Fruit fly (Drosophila melanogaster) whole organism, prepupa: Measurements from ENCODE around the gene CG43750.
A peak's percentile ranks its signal among the peaks of the same experiment; 100 is the strongest.

ENCODE experiments used
- CG10631 ChIP-seq: fragments of 200-800 bp; sonication (Bioruptor generic); optimal IDR thresholded peaks from 2 replicates; lab custom pipeline; 2016; ENCODE audit warnings: missing biosample characterization, missing genetic modification characterization
- CG10669 ChIP-seq: fragments of 200-800 bp; sonication (Bioruptor generic); optimal IDR thresholded peaks from 3 replicates; lab custom pipeline; 2018; ENCODE audit warnings: missing biosample characterization, mild to moderate bottlenecking, missing genetic modification characterization, moderate library complexity
- CG11294 ChIP-seq: fragments of 200-800 bp; sonication (Bioruptor generic); IDR thresholded peaks from 2 replicates; pipeline ENCODE4 v1.3.6; 2022; ENCODE audit warnings: missing biosample characterization, missing genetic modification characterization
- CG11902 ChIP-seq: fragments of 200-800 bp; sonication (Bioruptor generic); optimal IDR thresholded peaks from 3 replicates; lab custom pipeline; 2016; ENCODE audit warnings: missing biosample characterization, missing genetic modification characterization
- CG15336 ChIP-seq: fragments of 200-800 bp; sonication (Bioruptor generic); IDR thresholded peaks from 2 replicates; pipeline ENCODE4 v1.3.6; 2022; ENCODE audit warnings: missing biosample characterization, missing genetic modification characterization
- CG1621 ChIP-seq: fragments of 200-800 bp; sonication (Bioruptor generic); optimal IDR thresholded peaks from 3 replicates; lab custom pipeline; 2018; ENCODE audit warnings: missing biosample characterization, mild to moderate bottlenecking, missing genetic modification characterization
- CG3032 ChIP-seq: fragments of 200-800 bp; optimal IDR thresholded peaks from 2 replicates; lab custom pipeline; 2019; ENCODE audit warnings: missing biosample characterization, mild to moderate bottlenecking, missing genetic modification characterization, moderate library complexity
- CG31627 ChIP-seq: fragments of 200-800 bp; sonication (Bioruptor generic); optimal IDR thresholded peaks from 3 replicates; lab custom pipeline; 2016; ENCODE audit warnings: missing biosample characterization, missing genetic modification characterization
- CG32006 ChIP-seq: fragments of 200-800 bp; sonication (Bioruptor generic); optimal IDR thresholded peaks from 3 replicates; lab custom pipeline; 2017; ENCODE audit warnings: missing biosample characterization, mild to moderate bottlenecking, missing genetic modification characterization
- CG34406 ChIP-seq: fragments of 200-800 bp; sonication (Bioruptor generic); optimal IDR thresholded peaks from 3 replicates; lab custom pipeline; 2016; ENCODE audit warnings: missing biosample characterization, missing genetic modification characterization
- CG4318 ChIP-seq: fragments of 200-800 bp; sonication (Bioruptor generic); optimal IDR thresholded peaks from 3 replicates; lab custom pipeline; 2017; ENCODE audit warnings: missing biosample characterization, mild to moderate bottlenecking, missing genetic modification characterization
- CG6276 ChIP-seq: fragments of 200-800 bp; sonication (Bioruptor generic); optimal IDR thresholded peaks from 2 replicates; lab custom pipeline; 2017; ENCODE audit warnings: missing biosample characterization, mild to moderate bottlenecking, missing genetic modification characterization
- CG6792 ChIP-seq: fragments of 200-800 bp; sonication (Bioruptor generic); optimal IDR thresholded peaks from 3 replicates; lab custom pipeline; 2016; ENCODE audit warnings: missing biosample characterization, missing genetic modification characterization
- CG6854 ChIP-seq: fragments of 200-800 bp; sonication (Bioruptor generic); optimal IDR thresholded peaks from 2 replicates; lab custom pipeline; 2017; ENCODE audit warnings: missing biosample characterization, mild to moderate bottlenecking, missing genetic modification characterization
- CG7368 ChIP-seq: fragments of 200-800 bp; sonication (Bioruptor generic); optimal IDR thresholded peaks from 3 replicates; lab custom pipeline; 2016; ENCODE audit warnings: missing biosample characterization, missing genetic modification characterization
- CG8119 ChIP-seq: fragments of 200-800 bp; sonication (Bioruptor generic); IDR thresholded peaks from 3 replicates; pipeline ENCODE4 v1.3.6; 2022; ENCODE audit warnings: missing biosample characterization, missing genetic modification characterization
- CG8319 ChIP-seq: fragments of 200-800 bp; sonication (Bioruptor generic); optimal IDR thresholded peaks from 3 replicates; lab custom pipeline; 2016; ENCODE audit warnings: missing biosample characterization, missing genetic modification characterization
- CG8632 ChIP-seq: fragments of 200-800 bp; sonication (Bioruptor generic); optimal IDR thresholded peaks from 3 replicates; lab custom pipeline; 2016; ENCODE audit warnings: missing biosample characterization, missing genetic modification characterization
- Eip75B ChIP-seq: fragments of 200-800 bp; sonication (Bioruptor generic); optimal IDR thresholded peaks from 3 replicates; lab custom pipeline; 2016; ENCODE audit warnings: missing biosample characterization, missing genetic modification characterization
- Eip78C ChIP-seq: fragments of 200-800 bp; sonication (Bioruptor generic); peaks from one replicate; lab custom pipeline; 2016; ENCODE audit warnings: missing biosample characterization, missing genetic modification characterization
- Eip93F ChIP-seq: fragments of 200-800 bp; sonication (Bioruptor generic); optimal IDR thresholded peaks from 2 replicates; lab custom pipeline; 2016; ENCODE audit warnings: missing biosample characterization, mild to moderate bottlenecking, missing genetic modification characterization
- Ets21C ChIP-seq: fragments of 200-800 bp; sonication (Bioruptor generic); optimal IDR thresholded peaks from 3 replicates; lab custom pipeline; 2016; ENCODE audit warnings: missing biosample characterization, missing genetic modification characterization
- Ets96B ChIP-seq: fragments of 200-800 bp; optimal IDR thresholded peaks from 2 replicates; lab custom pipeline; 2019; ENCODE audit warnings: missing biosample characterization, mild to moderate bottlenecking, missing genetic modification characterization, moderate library complexity
- Gug ChIP-seq: fragments of 200-800 bp; sonication (Bioruptor generic); IDR thresholded peaks from 2 replicates; pipeline ENCODE4 v1.3.6; 2022; ENCODE audit warnings: missing biosample characterization, missing genetic modification characterization
- Hr38 ChIP-seq: sonication (Bioruptor generic); optimal IDR thresholded peaks from 2 replicates; lab custom pipeline; 2016; ENCODE audit warnings: missing biosample characterization, missing genetic modification characterization
- Hr39 ChIP-seq: fragments of 200-800 bp; sonication (Bioruptor generic); optimal IDR thresholded peaks from 2 replicates; lab custom pipeline; 2016; ENCODE audit warnings: missing biosample characterization, missing genetic modification characterization
- Lpt ChIP-seq: fragments of 200-800 bp; sonication (Bioruptor generic); optimal IDR thresholded peaks from 3 replicates; lab custom pipeline; 2016; ENCODE audit warnings: missing biosample characterization, missing genetic modification characterization
- Met ChIP-seq: fragments of 200-800 bp; sonication (Bioruptor generic); optimal IDR thresholded peaks from 3 replicates; lab custom pipeline; 2016; ENCODE audit warnings: missing biosample characterization, missing genetic modification characterization
- OdsH ChIP-seq: fragments of 200-800 bp; sonication (Bioruptor generic); optimal IDR thresholded peaks from 3 replicates; lab custom pipeline; 2016; ENCODE audit warnings: missing biosample characterization, missing genetic modification characterization
- Smox ChIP-seq: fragments of 200-800 bp; sonication (Bioruptor generic); optimal IDR thresholded peaks from 3 replicates; lab custom pipeline; 2016; ENCODE audit warnings: missing biosample characterization, missing genetic modification characterization
- Sox102F ChIP-seq: fragments of 200-800 bp; sonication (Bioruptor generic); optimal IDR thresholded peaks from 2 replicates; lab custom pipeline; 2016; ENCODE audit warnings: missing biosample characterization, mild to moderate bottlenecking, missing genetic modification characterization
- Sox14 ChIP-seq: fragments of 200-800 bp; sonication (Bioruptor generic); optimal IDR thresholded peaks from 3 replicates; lab custom pipeline; 2016; ENCODE audit warnings: missing biosample characterization, missing genetic modification characterization
- acj6 ChIP-seq: fragments of 200-800 bp; sonication (Bioruptor generic); optimal IDR thresholded peaks from 3 replicates; lab custom pipeline; 2016; ENCODE audit warnings: missing biosample characterization, missing genetic modification characterization
- cyc ChIP-seq: fragments of 200-800 bp; sonication (Bioruptor generic); optimal IDR thresholded peaks from 3 replicates; lab custom pipeline; 2016; ENCODE audit warnings: missing biosample characterization, missing genetic modification characterization
- dac ChIP-seq: fragments of 200-800 bp; sonication (Bioruptor generic); optimal IDR thresholded peaks from 2 replicates; lab custom pipeline; 2017; ENCODE audit warnings: missing biosample characterization, mild to moderate bottlenecking, missing genetic modification characterization
- dsx ChIP-seq: fragments of 200-800 bp; optimal IDR thresholded peaks from 3 replicates; lab custom pipeline; 2019; ENCODE audit warnings: missing biosample characterization, mild to moderate bottlenecking, missing genetic modification characterization, moderate library complexity; ENCODE audit not compliant: poor library complexity, severe bottlenecking
- eg ChIP-seq: fragments of 200-800 bp; sonication (Bioruptor generic); IDR thresholded peaks from 3 replicates; pipeline ENCODE4 v1.3.6; 2022; ENCODE audit warnings: missing biosample characterization, missing genetic modification characterization
- esn ChIP-seq: fragments of 200-800 bp; sonication (Bioruptor generic); optimal IDR thresholded peaks from 2 replicates; lab custom pipeline; 2016; ENCODE audit warnings: missing biosample characterization, mild to moderate bottlenecking, missing genetic modification characterization, moderate library complexity
- fd59A ChIP-seq: fragments of 200-800 bp; sonication (Bioruptor generic); optimal IDR thresholded peaks from 2 replicates; lab custom pipeline; 2017; ENCODE audit warnings: missing biosample characterization, mild to moderate bottlenecking, missing genetic modification characterization, missing genetic modification reagents
- fd85E ChIP-seq: fragments of 200-800 bp; sonication (Bioruptor generic); optimal IDR thresholded peaks from 3 replicates; lab custom pipeline; 2016; ENCODE audit warnings: missing biosample characterization, missing genetic modification characterization
- fkh ChIP-seq: fragments of 200-800 bp; sonication (Bioruptor generic); optimal IDR thresholded peaks from 3 replicates; lab custom pipeline; 2017; ENCODE audit warnings: missing biosample characterization, mild to moderate bottlenecking, missing genetic modification characterization, moderate library complexity
- lz ChIP-seq: fragments of 200-800 bp; sonication (Bioruptor generic); optimal IDR thresholded peaks from 3 replicates; lab custom pipeline; 2016; ENCODE audit warnings: missing biosample characterization, missing genetic modification characterization
- net ChIP-seq: fragments of 200-800 bp; sonication (Bioruptor generic); optimal IDR thresholded peaks from 3 replicates; lab custom pipeline; 2016; ENCODE audit warnings: missing biosample characterization, missing genetic modification characterization
- pdm3 ChIP-seq: fragments of 200-800 bp; sonication (Bioruptor generic); optimal IDR thresholded peaks from 3 replicates; lab custom pipeline; 2016; ENCODE audit warnings: missing biosample characterization, missing genetic modification characterization
- spab ChIP-seq: fragments of 200-800 bp; sonication (Bioruptor generic); optimal IDR thresholded peaks from 2 replicates; lab custom pipeline; 2017; ENCODE audit warnings: missing biosample characterization, mild to moderate bottlenecking, missing genetic modification characterization, missing genetic modification reagents
- ss ChIP-seq, 2 experiments: fragments of 200-800 bp; sonication (Bioruptor generic); optimal IDR thresholded peaks; 2 replicates in 1 of 2; 3 replicates in 1 of 2; lab custom pipeline; 2017 to 2018; ENCODE audit warnings: mild to moderate bottlenecking in 2 of 2, missing biosample characterization in 2 of 2, missing genetic modification characterization in 2 of 2, moderate library complexity in 1 of 2
- svp ChIP-seq: fragments of 200-800 bp; sonication (Bioruptor generic); peaks from one replicate; lab custom pipeline; 2016; ENCODE audit warnings: missing biosample characterization, missing genetic modification characterization
- topi ChIP-seq: fragments of 200-800 bp; sonication (Bioruptor generic); optimal IDR thresholded peaks from 3 replicates; lab custom pipeline; 2016; ENCODE audit warnings: missing biosample characterization, missing genetic modification characterization
- vri ChIP-seq: fragments of 200-800 bp; sonication (Bioruptor generic); optimal IDR thresholded peaks from 3 replicates; lab custom pipeline; 2016; ENCODE audit warnings: missing biosample characterization, mild to moderate bottlenecking, missing genetic modification characterization

The CG43750 gene

DNA sequence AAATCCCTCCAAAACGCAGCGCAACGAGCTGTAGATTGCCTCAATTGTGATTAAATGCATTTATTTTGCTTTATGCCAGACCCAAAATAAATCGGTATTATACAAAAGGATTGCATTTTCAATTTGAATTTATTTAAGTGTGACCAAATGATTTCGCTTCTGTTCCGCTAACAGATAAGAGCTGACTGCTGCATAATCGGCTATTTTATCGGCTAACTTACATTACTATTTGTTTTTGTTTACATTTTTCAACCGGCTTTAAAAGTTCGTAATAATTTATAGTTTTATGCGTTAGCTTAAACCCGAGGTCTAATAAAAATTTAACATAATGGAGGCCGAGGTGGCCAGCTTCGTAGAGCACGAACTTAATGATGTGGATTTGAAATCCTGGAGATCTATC lies 7.5 kb downstream of the CG43750 start, which contains the start of gene PIG-Wa:
Gene PIG-Wa (plus strand): TSS at position 232 of the 400 bp plus-strand sequence.
- TF ChIP-seq fkh (GFP tag; lab: Kevin White, UChicago) (peak; percentile 90), topi (no peak), Eip93F (no peak), Sox14 (GFP tag; lab: Kevin White, UChicago) (peak; percentile 27), CG6792 (GFP tag; lab: Kevin White, UChicago) (no peak), CG32006 (GFP tag; lab: Kevin White, UChicago) (no peak), CG15336 (GFP tag; lab: Robert Waterston, UW) (no peak), CG6854 (GFP tag; lab: Kevin White, UChicago) (no peak), Ets21C (GFP tag; lab: Kevin White, UChicago) (no peak), CG8319 (GFP tag; lab: Kevin White, UChicago) (no peak), CG1621 (tag; lab: Kevin White, UChicago) (no peak)

DNA sequence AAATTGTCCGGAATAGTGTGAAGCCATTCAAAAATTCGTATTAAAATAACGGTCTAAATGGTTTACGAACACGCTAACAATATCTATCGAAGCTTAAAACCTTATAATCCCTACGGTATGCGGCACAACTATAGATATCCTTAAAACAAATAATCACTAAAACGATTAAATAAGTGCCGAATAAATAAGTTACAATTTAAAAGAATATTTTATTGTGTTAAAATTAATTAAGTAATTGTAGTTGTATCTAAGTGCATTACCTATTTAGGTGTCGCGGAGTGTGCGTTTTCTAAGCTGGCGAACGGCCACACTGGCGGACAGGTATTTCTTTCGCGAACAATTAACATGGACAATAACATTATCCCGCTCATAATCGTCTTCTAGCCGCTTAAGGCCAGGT lies 9.7 kb downstream of the CG43750 start, which contains the start of gene Eogt:
Gene Eogt (plus strand): TSS at position 293 of the 400 bp plus-strand sequence.
- peak; percentile 83 for TF ChIP-seq CG6854 (GFP tag; lab: Kevin White, UChicago)
- peak; percentile 96 for TF ChIP-seq CG8119 (GFP tag; lab: Robert Waterston, UW)
- TF ChIP-seq Eip93F = peak; percentile 83
- peak; percentile 43 for TF ChIP-seq fd85E (GFP tag; lab: Kevin White, UChicago)
- TF ChIP-seq svp (GFP tag; lab: Kevin White, UChicago) = peak; percentile 97
- peak; percentile 91 for TF ChIP-seq Met
- peak; percentile 93 for TF ChIP-seq esn (GFP tag; lab: Kevin White, UChicago)
- peak; percentile 92 for TF ChIP-seq Smox (GFP tag; lab: Kevin White, UChicago)
- peak; percentile 89 for TF ChIP-seq CG6276 (GFP tag; lab: Kevin White, UChicago)
- peak; percentile 89 for TF ChIP-seq Lpt (GFP tag; lab: Kevin White, UChicago)
- peak; percentile 93 for TF ChIP-seq CG8632 (GFP tag; lab: Kevin White, UChicago)
- no peak for TF ChIP-seq Hr38 (GFP tag; lab: Kevin White, UChicago)
- TF ChIP-seq ss (GFP tag; optimal IDR thresholded peaks at IDR 0.05; lab: Kevin White, UChicago) = peak in 1 of 2 experiments; percentile 92
- peak; percentile 95 for TF ChIP-seq CG32006 (GFP tag; lab: Kevin White, UChicago)
- TF ChIP-seq Ets21C (GFP tag; lab: Kevin White, UChicago) = peak; percentile 86
- TF ChIP-seq dsx = peak; percentile 95
- TF ChIP-seq CG11294 = peak; percentile 96
- TF ChIP-seq topi = peak; percentile 90
- peak; percentile 93 for TF ChIP-seq CG11902 (GFP tag; lab: Kevin White, UChicago)
- TF ChIP-seq CG3032 (tag; lab: Kevin White, UChicago) = peak; percentile 98
- peak; percentile 94 for TF ChIP-seq fd59A (GFP tag; lab: Kevin White, UChicago)
- peak; percentile 90 for TF ChIP-seq Hr39 (GFP tag; lab: Kevin White, UChicago)
- peak; percentile 98 for TF ChIP-seq Eip78C (GFP tag; lab: Kevin White, UChicago)
- peak; percentile 95 for TF ChIP-seq lz
- TF ChIP-seq CG31627 (GFP tag; lab: Kevin White, UChicago) = peak; percentile 93
- TF ChIP-seq eg = peak; percentile 99
- TF ChIP-seq CG10669 = peak; percentile 94
- TF ChIP-seq Sox102F (GFP tag; lab: Kevin White, UChicago) = peak; percentile 88
- peak; percentile 95 for TF ChIP-seq CG10631
- peak; percentile 89 for TF ChIP-seq CG4318 (GFP tag; lab: Kevin White, UChicago)
- TF ChIP-seq pdm3 = peak; percentile 93
- TF ChIP-seq Gug (GFP tag; lab: Robert Waterston, UW) = peak; percentile 95
- peak; percentile 96 for TF ChIP-seq OdsH (GFP tag; lab: Kevin White, UChicago)
- peak; percentile 93 for TF ChIP-seq CG6792 (GFP tag; lab: Kevin White, UChicago)
- TF ChIP-seq acj6 = peak; percentile 95
- peak; percentile 46 for TF ChIP-seq fkh (GFP tag; lab: Kevin White, UChicago)
- TF ChIP-seq Eip75B (GFP tag; lab: Kevin White, UChicago) = peak; percentile 89
- peak; percentile 84 for TF ChIP-seq CG7368 (GFP tag; lab: Kevin White, UChicago)
- peak; percentile 89 for TF ChIP-seq net
- TF ChIP-seq CG34406 (GFP tag; lab: Kevin White, UChicago) = peak; percentile 95
- TF ChIP-seq dac = peak; percentile 84
- TF ChIP-seq Sox14 (GFP tag; lab: Kevin White, UChicago) = peak; percentile 94
- TF ChIP-seq vri (GFP tag; lab: Kevin White, UChicago) = no peak
- peak; percentile 97 for TF ChIP-seq Ets96B (tag; lab: Kevin White, UChicago)
- peak; percentile 89 for TF ChIP-seq spab
- peak; percentile 91 for TF ChIP-seq cyc (GFP tag; lab: Kevin White, UChicago)
